Worm (Caenorhabditis elegans): ENCODE results near the gene C10C6.7.

DNA sequence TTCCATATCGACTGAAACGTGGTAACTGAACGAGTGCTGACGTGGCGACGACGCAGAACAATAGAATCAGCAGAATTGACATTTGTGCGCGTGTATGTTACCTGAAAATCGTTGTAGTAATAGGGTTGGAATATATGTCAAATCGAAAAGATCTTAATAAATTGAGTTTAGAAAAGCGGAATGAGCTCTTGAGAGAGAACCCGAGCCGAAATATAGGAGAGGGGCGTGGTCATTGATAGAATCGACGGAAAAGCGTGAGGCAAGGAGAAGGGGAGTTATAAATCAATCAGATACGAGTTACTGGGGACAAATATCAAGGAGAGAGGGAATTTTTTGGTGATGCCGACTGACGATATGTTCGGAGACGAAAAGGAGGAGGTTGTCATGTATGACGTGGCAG lies 43.4 kb upstream of the C10C6.7 start, which contains the start of gene M04B2.6:
- no peak for TF ChIP-seq him-1 (tag; optimal IDR thresholded peaks at IDR 0.05)
- no peak for TF ChIP-seq dao-5 (tag; optimal IDR thresholded peaks at IDR 0.05)
- TF ChIP-seq W03F9.2 (tag; optimal IDR thresholded peaks at IDR 0.05), result no peak
